Fruit fly (Drosophila melanogaster) whole organism, embryonic: ENCODE results near the gene Pnn.

Experiments used
- Ada2b ChIP-seq: fragments of 200-800 bp; sonication (Bioruptor generic); IDR thresholded peaks from 2 replicates; pipeline ENCODE4 v1.3.6; 2022; ENCODE audit warnings: missing biosample characterization, missing genetic modification characterization
- Bteb2 ChIP-seq: fragments of 200-800 bp; sonication (Bioruptor generic); optimal IDR thresholded peaks from 2 replicates; lab custom pipeline; 2016; ENCODE audit warnings: missing biosample characterization, missing genetic modification characterization
- CG10366 ChIP-seq: fragments of 200-800 bp; sonication (Bioruptor generic); IDR thresholded peaks from 2 replicates; pipeline ENCODE4 v1.3.6; 2022; ENCODE audit warnings: missing biosample characterization, missing genetic modification characterization
- CG10543 ChIP-seq: fragments of 200-800 bp; sonication (Bioruptor generic); optimal IDR thresholded peaks from 3 replicates; lab custom pipeline; 2017; ENCODE audit warnings: missing biosample characterization, mild to moderate bottlenecking, missing genetic modification characterization, moderate library complexity
- CG10979 ChIP-seq: fragments of 200-800 bp; sonication (Bioruptor generic); optimal IDR thresholded peaks from 2 replicates; lab custom pipeline; 2018; ENCODE audit warnings: missing biosample characterization, mild to moderate bottlenecking, missing genetic modification characterization, moderate library complexity
- CG11085 ChIP-seq: fragments of 200-800 bp; sonication (Bioruptor generic); IDR thresholded peaks from 2 replicates; pipeline ENCODE4 v1.3.6; 2022; ENCODE audit warnings: missing biosample characterization, missing genetic modification characterization
- CG11247 ChIP-seq: fragments of 200-800 bp; sonication (Bioruptor generic); IDR thresholded peaks from 2 replicates; pipeline ENCODE4 v1.3.6; 2022; ENCODE audit warnings: missing biosample characterization, missing genetic modification characterization
- CG12299 ChIP-seq: fragments of 200-800 bp; sonication (Bioruptor generic); optimal IDR thresholded peaks from 2 replicates; lab custom pipeline; 2018; ENCODE audit warnings: missing biosample characterization, mild to moderate bottlenecking, missing genetic modification characterization
- CG1233 ChIP-seq: fragments of 200-800 bp; sonication (Bioruptor generic); optimal IDR thresholded peaks from 4 replicates; lab custom pipeline; 2018; ENCODE audit warnings: missing biosample characterization, mild to moderate bottlenecking, missing genetic modification characterization
- CG16779 ChIP-seq: fragments of 200-800 bp; sonication (Bioruptor generic); IDR thresholded peaks from 2 replicates; pipeline ENCODE4 v1.3.6; 2022; ENCODE audit warnings: missing biosample characterization, missing genetic modification characterization
- CG16813 ChIP-seq: fragments of 200-800 bp; sonication (Bioruptor generic); IDR thresholded peaks from 3 replicates; pipeline ENCODE4 v1.3.6; 2022; ENCODE audit warnings: missing biosample characterization, missing genetic modification characterization; ENCODE audit not compliant: partially characterized antibody
- CG2120 ChIP-seq: fragments of 200-800 bp; sonication (Bioruptor generic); optimal IDR thresholded peaks from 3 replicates; lab custom pipeline; 2016; ENCODE audit warnings: missing biosample characterization, missing genetic modification characterization
- CG30403 ChIP-seq: fragments of 200-800 bp; sonication (Bioruptor generic); optimal IDR thresholded peaks from 3 replicates; lab custom pipeline; 2016; ENCODE audit warnings: missing biosample characterization, missing genetic modification characterization
- CG3407 ChIP-seq: fragments of 200-800 bp; sonication (Bioruptor generic); optimal IDR thresholded peaks from 2 replicates; lab custom pipeline; 2018; ENCODE audit warnings: missing biosample characterization, mild to moderate bottlenecking, missing genetic modification characterization
- CG34376 ChIP-seq: fragments of 200-800 bp; sonication (Bioruptor generic); optimal IDR thresholded peaks from 2 replicates; lab custom pipeline; 2018; ENCODE audit warnings: missing biosample characterization, mild to moderate bottlenecking, missing genetic modification characterization
- CG4282 ChIP-seq: fragments of 200-800 bp; sonication (Bioruptor generic); optimal IDR thresholded peaks from 2 replicates; lab custom pipeline; 2016; ENCODE audit warnings: missing biosample characterization, missing genetic modification characterization
- CG6272 ChIP-seq: fragments of 200-800 bp; sonication (Bioruptor generic); IDR thresholded peaks from 2 replicates; pipeline ENCODE4 v1.3.6; 2022; ENCODE audit warnings: missing biosample characterization, missing genetic modification characterization
- CG7357 ChIP-seq: fragments of 200-800 bp; sonication (Bioruptor generic); IDR thresholded peaks from 3 replicates; pipeline ENCODE4 v1.3.6; 2022; ENCODE audit warnings: missing biosample characterization, missing genetic modification characterization
- CG7786 ChIP-seq: fragments of 200-800 bp; sonication (Bioruptor generic); optimal IDR thresholded peaks from 2 replicates; lab custom pipeline; 2016; ENCODE audit warnings: missing biosample characterization, missing genetic modification characterization
- CG8290 ChIP-seq, 3 experiments: fragments of 200-800 bp; sonication (Bioruptor generic); optimal IDR thresholded peaks; 2 replicates each; lab custom pipeline; 2016 to 2019; ENCODE audit warnings: missing biosample characterization in 3 of 3, missing genetic modification characterization in 3 of 3, mild to moderate bottlenecking in 2 of 3, moderate library complexity in 1 of 3
- CG9727 ChIP-seq: fragments of 200-800 bp; sonication (Bioruptor generic); optimal IDR thresholded peaks from 3 replicates; lab custom pipeline; 2017; ENCODE audit warnings: missing biosample characterization, mild to moderate bottlenecking, missing genetic modification characterization
- Dp ChIP-seq: fragments of 200-800 bp; sonication (Bioruptor generic); optimal IDR thresholded peaks from 2 replicates; lab custom pipeline; 2018; ENCODE audit warnings: missing biosample characterization, mild to moderate bottlenecking, missing genetic modification characterization, moderate library complexity
- Dref ChIP-seq: fragments of 200-800 bp; sonication (Bioruptor generic); IDR thresholded peaks from 2 replicates; pipeline ENCODE4 v1.3.6; 2022; ENCODE audit warnings: missing biosample characterization, missing genetic modification characterization
- Fer2 ChIP-seq: fragments of 200-800 bp; sonication (Bioruptor generic); optimal IDR thresholded peaks from 2 replicates; lab custom pipeline; 2018; ENCODE audit warnings: missing biosample characterization, mild to moderate bottlenecking, missing genetic modification characterization, moderate library complexity
- H15 ChIP-seq: fragments of 200-800 bp; sonication (Bioruptor generic); IDR thresholded peaks from 3 replicates; pipeline ENCODE4 v1.3.6; 2022; ENCODE audit warnings: missing biosample characterization, missing genetic modification characterization
- HLHmδ ChIP-seq: fragments of 200-800 bp; sonication (Bioruptor generic); optimal IDR thresholded peaks from 2 replicates; lab custom pipeline; 2018; ENCODE audit warnings: missing biosample characterization, mild to moderate bottlenecking, missing genetic modification characterization, moderate library complexity
- MBD-R2 ChIP-seq: fragments of 200-800 bp; sonication (Bioruptor generic); IDR thresholded peaks from 2 replicates; pipeline ENCODE4 v1.3.6; 2022; ENCODE audit warnings: missing biosample characterization, missing genetic modification characterization
- Mes4 ChIP-seq: fragments of 200-800 bp; sonication (Bioruptor generic); optimal IDR thresholded peaks from 2 replicates; lab custom pipeline; 2016; ENCODE audit warnings: missing biosample characterization, missing genetic modification characterization
- NFAT ChIP-seq: fragments of 200-800 bp; sonication (Bioruptor generic); IDR thresholded peaks from 2 replicates; pipeline ENCODE4 v1.3.6; 2022; ENCODE audit warnings: missing biosample characterization, missing genetic modification characterization
- Nf-YB ChIP-seq: fragments of 200-800 bp; sonication (Bioruptor generic); optimal IDR thresholded peaks from 3 replicates; lab custom pipeline; 2019; ENCODE audit warnings: missing biosample characterization, mild to moderate bottlenecking, missing genetic modification characterization, moderate library complexity
- Usf ChIP-seq: fragments of 200-800 bp; sonication (Bioruptor generic); optimal IDR thresholded peaks from 2 replicates; lab custom pipeline; 2017; ENCODE audit warnings: missing genotype, missing biosample characterization, missing genetic modification characterization
- ato ChIP-seq: fragments of 200-800 bp; sonication (Bioruptor generic); IDR thresholded peaks from 2 replicates; pipeline ENCODE4 v1.3.6; 2022; ENCODE audit warnings: missing biosample characterization, missing genetic modification characterization; ENCODE audit not compliant: partially characterized antibody
- bbx ChIP-seq: fragments of 200-800 bp; sonication (Bioruptor generic); IDR thresholded peaks from 2 replicates; pipeline ENCODE4 v1.3.6; 2022; ENCODE audit warnings: missing biosample characterization, missing genetic modification characterization; ENCODE audit not compliant: partially characterized antibody
- br ChIP-seq: fragments of >200 bp; optimal IDR thresholded peaks from 2 replicates; lab custom pipeline; 2017
- dimm ChIP-seq: fragments of 200-800 bp; sonication (Bioruptor generic); IDR thresholded peaks from 2 replicates; pipeline ENCODE4 v1.3.6; 2022; ENCODE audit warnings: missing biosample characterization, missing genetic modification characterization
- dmrt11E ChIP-seq: fragments of 200-800 bp; sonication (Bioruptor generic); optimal IDR thresholded peaks from 3 replicates; lab custom pipeline; 2018; ENCODE audit warnings: missing biosample characterization, mild to moderate bottlenecking, missing genetic modification characterization, moderate library complexity
- dpn ChIP-seq, 2 experiments: fragments of 200-800 bp; sonication (Bioruptor generic); optimal IDR thresholded peaks; 3 replicates each; lab custom pipeline; 2016; ENCODE audit warnings: missing biosample characterization in 2 of 2, missing genetic modification characterization in 2 of 2
- esg ChIP-seq: fragments of 200-800 bp; sonication (Bioruptor generic); conservative IDR thresholded peaks from 2 replicates; pipeline ENCODE4 v1.3.6; 2022; ENCODE audit warnings: missing biosample characterization, missing genetic modification characterization
- nerfin-2 ChIP-seq: fragments of 200-800 bp; sonication (Bioruptor generic); IDR thresholded peaks from 2 replicates; pipeline ENCODE4 v1.3.6; 2022; ENCODE audit warnings: missing biosample characterization, missing genetic modification characterization; ENCODE audit not compliant: partially characterized antibody
- phol ChIP-seq: fragments of 200-800 bp; sonication (Bioruptor generic); optimal IDR thresholded peaks from 3 replicates; lab custom pipeline; 2018; ENCODE audit warnings: missing biosample characterization, mild to moderate bottlenecking, missing genetic modification characterization, moderate library complexity
- pros ChIP-seq: fragments of 200-800 bp; sonication (Bioruptor generic); optimal IDR thresholded peaks from 3 replicates; lab custom pipeline; 2019; ENCODE audit warnings: missing biosample characterization, mild to moderate bottlenecking, missing genetic modification characterization, moderate library complexity
- slou ChIP-seq: fragments of 200-800 bp; sonication (Bioruptor generic); optimal IDR thresholded peaks from 3 replicates; lab custom pipeline; 2016; ENCODE audit warnings: missing biosample characterization, missing genetic modification characterization
- sna ChIP-seq: fragments of 200-800 bp; sonication (Bioruptor generic); IDR thresholded peaks from 2 replicates; pipeline ENCODE4 v1.3.6; 2022; ENCODE audit warnings: missing biosample characterization, missing genetic modification characterization; ENCODE audit not compliant: partially characterized antibody
- so ChIP-seq: fragments of 200-800 bp; sonication (Bioruptor generic); IDR thresholded peaks from 3 replicates; pipeline ENCODE4 v1.3.6; 2022; ENCODE audit warnings: missing biosample characterization, missing genetic modification characterization
- tio ChIP-seq: fragments of 200-800 bp; sonication (Bioruptor generic); optimal IDR thresholded peaks from 2 replicates; lab custom pipeline; 2017; ENCODE audit warnings: missing biosample characterization, missing genetic modification characterization, inconsistent platforms
- unc-4 ChIP-seq: fragments of 200-800 bp; sonication (Bioruptor generic); IDR thresholded peaks from 2 replicates; pipeline ENCODE4 v1.3.6; 2022; ENCODE audit warnings: missing biosample characterization, missing genetic modification characterization; ENCODE audit not compliant: partially characterized antibody
- yki ChIP-seq: fragments of >200 bp; optimal IDR thresholded peaks from 3 replicates; lab custom pipeline; 2018
- zfh1 ChIP-seq: fragments of 200-800 bp; sonication (Bioruptor generic); IDR thresholded peaks from 3 replicates; pipeline ENCODE4 v1.3.6; 2022; ENCODE audit warnings: missing biosample characterization, missing genetic modification characterization

Gene Pnn

dm6 chr3R:9759360-9760191 is 18.9 kb downstream of the Pnn start, which contains the start of gene Mpi (continued):
- TF ChIP-seq CG34376 (GFP tag; lab: Kevin White, UChicago), result peak; percentile 56
- peak; percentile 89 for TF ChIP-seq CG7357 (GFP tag; lab: Robert Waterston, UW)
- no peak for TF ChIP-seq CG7786 (GFP tag; lab: Kevin White, UChicago)
- no peak for TF ChIP-seq tio (GFP tag; lab: Kevin White, UChicago)
- TF ChIP-seq CG30403, result peak; percentile 18
- TF ChIP-seq CG11247 (GFP tag; lab: Robert Waterston, UW), result 0 out of 2 replicates have a peak, but pooled peaks have one; percentile 17
- TF ChIP-seq dmrt11E (tag; lab: Kevin White, UChicago), result peak; percentile 49
- peak; percentile 43; the same call in 1 of the 3 replicates for TF ChIP-seq zfh1
- TF ChIP-seq CG4282 (GFP tag; lab: Kevin White, UChicago), result no peak
- peak; percentile 36 for TF ChIP-seq CG12299
- TF ChIP-seq yki (lab: Kevin White, UChicago), result no peak
- TF ChIP-seq CG9727 (GFP tag; lab: Kevin White, UChicago), result peak; percentile 32
- peak in 1 of 2 experiments; percentile 25 for TF ChIP-seq dpn (GFP tag; optimal IDR thresholded peaks at IDR 0.05; lab: Kevin White, UChicago)
- no peak for TF ChIP-seq HLHmδ (GFP tag; lab: Kevin White, UChicago)
- 0 out of 2 replicates have a peak, but pooled peaks have one; percentile 50 for TF ChIP-seq sna (GFP tag; lab: Robert Waterston, UW)
- TF ChIP-seq ato (GFP tag; lab: Robert Waterston, UW), result 0 out of 2 replicates have a peak, but pooled peaks have one; percentile 45
- peak; percentile 25 for TF ChIP-seq CG10543 (GFP tag; lab: Kevin White, UChicago)
- TF ChIP-seq Bteb2 (GFP tag; lab: Kevin White, UChicago), result no peak
- 0 out of 3 replicates have a peak, but pooled peaks have one; percentile 30 for TF ChIP-seq so (GFP tag; lab: Robert Waterston, UW)
- TF ChIP-seq dimm, result no peak
- peak; percentile 56; the same call in 1 of the 2 replicates for TF ChIP-seq bbx (GFP tag; lab: Robert Waterston, UW)
- TF ChIP-seq CG6272 (GFP tag; lab: Robert Waterston, UW), result no peak
- TF ChIP-seq Mes4 (GFP tag; lab: Kevin White, UChicago), result no peak
- peak; percentile 55 for TF ChIP-seq CG2120 (GFP tag; lab: Kevin White, UChicago)
- no peak for TF ChIP-seq br (lab: Kevin White, UChicago)
- TF ChIP-seq H15 (GFP tag; lab: Robert Waterston, UW), result no peak
- TF ChIP-seq Ada2b (GFP tag; lab: Robert Waterston, UW), result no peak
- TF ChIP-seq Usf, result no peak
- no peak for TF ChIP-seq CG8290 (GFP tag; optimal IDR thresholded peaks at IDR 0.05; lab: Kevin White, UChicago)
- no peak for TF ChIP-seq CG8290 (tag; optimal IDR thresholded peaks at IDR 0.05; lab: Kevin White, UChicago)
- TF ChIP-seq Dref, result peak; percentile 62
- peak; percentile 31; the same call in 1 of the 2 replicates for TF ChIP-seq nerfin-2 (GFP tag; lab: Robert Waterston, UW)
- no peak for TF ChIP-seq Fer2
- TF ChIP-seq phol (tag; lab: Kevin White, UChicago), result peak; percentile 51
- TF ChIP-seq CG11085 (GFP tag; lab: Robert Waterston, UW), result no peak
- TF ChIP-seq Dp (GFP tag; lab: Kevin White, UChicago), result peak; percentile 18
- TF ChIP-seq slou (GFP tag; lab: Kevin White, UChicago), result no peak
- TF ChIP-seq CG10366 (GFP tag; lab: Robert Waterston, UW), result peak; percentile 13; the same call in 1 of the 2 replicates
- peak; percentile 52; the same call in 1 of the 3 replicates for TF ChIP-seq CG16813 (GFP tag; lab: Robert Waterston, UW)
- no peak for TF ChIP-seq CG16779 (GFP tag; lab: Robert Waterston, UW)
- no peak for TF ChIP-seq pros (GFP tag; lab: Kevin White, UChicago)
- no peak for TF ChIP-seq Nf-YB (GFP tag; lab: Kevin White, UChicago)
- TF ChIP-seq MBD-R2 (GFP tag; lab: Robert Waterston, UW), result peak; percentile 73
- no peak for TF ChIP-seq esg (GFP tag; lab: Robert Waterston, UW)
- TF ChIP-seq NFAT, result 0 out of 2 replicates have a peak, but pooled peaks have one; percentile 10
- TF ChIP-seq CG3407 (GFP tag; lab: Kevin White, UChicago), result no peak
- TF ChIP-seq CG1233 (GFP tag; lab: Kevin White, UChicago), result peak; percentile 18
- TF ChIP-seq CG10979, result peak; percentile 44
- TF ChIP-seq unc-4 (GFP tag; lab: Robert Waterston, UW), result peak; percentile 63
